Worm (Caenorhabditis elegans) whole organism, L2 larva: ENCODE measurements around the gene C02G6.3.

Source experiments
- C34F6.9 ChIP-seq: fragments of 150-350 bp; optimal IDR thresholded peaks from 2 replicates; lab custom pipeline; 2014; ENCODE audit warnings: missing biosample characterization, missing genetic modification characterization
- Y55F3AM.14 ChIP-seq: fragments of 200-800 bp; sonication (Bioruptor generic); optimal IDR thresholded peaks from 2 replicates; lab custom pipeline; 2018; ENCODE audit warnings: mild to moderate bottlenecking, missing genetic modification characterization, missing compliant biosample characterization
- alr-1 ChIP-seq: fragments of 150-350 bp; optimal IDR thresholded peaks from 2 replicates; lab custom pipeline; 2014; ENCODE audit warnings: missing biosample characterization, missing genetic modification characterization
- aly-2 ChIP-seq: fragments of 150-350 bp; optimal IDR thresholded peaks from 2 replicates; lab custom pipeline; 2014; ENCODE audit warnings: missing biosample characterization, missing genetic modification characterization
- ama-1 ChIP-seq: fragments of 150-350 bp; optimal IDR thresholded peaks from 2 replicates; lab custom pipeline; 2018; ENCODE audit warnings: inconsistent platforms
- blmp-1 ChIP-seq: sonication (generic microtip); optimal IDR thresholded peaks from 2 replicates; lab custom pipeline; 2017; ENCODE audit warnings: missing genetic modification characterization, mild to moderate bottlenecking, missing compliant biosample characterization, antibody characterized with exemption, moderate library complexity; ENCODE audit not compliant: insufficient read depth
- ceh-16 ChIP-seq: fragments of 150-350 bp; optimal IDR thresholded peaks from 2 replicates; lab custom pipeline; 2014; ENCODE audit warnings: missing biosample characterization, missing genetic modification characterization
- ceh-82 ChIP-seq: fragments of 150-350 bp; optimal IDR thresholded peaks from 2 replicates; lab custom pipeline; 2014; ENCODE audit warnings: missing biosample characterization, missing genetic modification characterization
- crh-2 ChIP-seq: sonication (generic microtip); optimal IDR thresholded peaks from 2 replicates; lab custom pipeline; 2017; ENCODE audit warnings: missing biosample characterization, missing genetic modification characterization
- dmd-4 ChIP-seq: sonication (generic microtip); optimal IDR thresholded peaks from 2 replicates; lab custom pipeline; 2017; ENCODE audit warnings: missing biosample characterization, missing genetic modification characterization
- egl-27 ChIP-seq: sonication (generic microtip); optimal IDR thresholded peaks from 3 replicates; lab custom pipeline; 2017; ENCODE audit warnings: missing biosample characterization, missing genetic modification reagents, missing genetic modification characterization
- elt-1 ChIP-seq: fragments of 150-350 bp; optimal IDR thresholded peaks from 2 replicates; lab custom pipeline; 2014; ENCODE audit warnings: missing biosample characterization, missing genetic modification characterization
- fos-1 ChIP-seq: fragments of 150-350 bp; optimal IDR thresholded peaks from 2 replicates; lab custom pipeline; 2014; ENCODE audit warnings: missing biosample characterization, missing genetic modification characterization
- gmeb-1 ChIP-seq: fragments of 150-350 bp; optimal IDR thresholded peaks from 2 replicates; lab custom pipeline; 2014; ENCODE audit warnings: missing biosample characterization, missing genetic modification characterization
- lin-13 ChIP-seq: fragments of 150-350 bp; optimal IDR thresholded peaks from 2 replicates; lab custom pipeline; 2014; ENCODE audit warnings: missing biosample characterization, missing genetic modification reagents, missing genetic modification characterization
- lsy-2 ChIP-seq, 2 experiments: fragments of 150-350 bp in 1 of 2; sonication (generic microtip) in 1 of 2; optimal IDR thresholded peaks; 2 replicates each; lab custom pipeline; 2014 to 2017; ENCODE audit warnings: missing biosample characterization in 2 of 2, missing genetic modification characterization in 2 of 2
- mdl-1 ChIP-seq, 2 experiments: fragments of 150-350 bp in 1 of 2; sonication (generic microtip) in 1 of 2; optimal IDR thresholded peaks; 2 replicates each; lab custom pipeline; 2017; ENCODE audit warnings: missing biosample characterization in 2 of 2, missing genetic modification characterization in 2 of 2
- nhr-10 ChIP-seq: sonication (generic microtip); optimal IDR thresholded peaks from 2 replicates; lab custom pipeline; 2017; ENCODE audit warnings: missing biosample characterization, missing genetic modification characterization
- nhr-11 ChIP-seq: fragments of 150-350 bp; optimal IDR thresholded peaks from 2 replicates; lab custom pipeline; 2014; ENCODE audit warnings: missing biosample characterization, missing genetic modification characterization
- nhr-129 ChIP-seq: fragments of 150-350 bp; optimal IDR thresholded peaks from 2 replicates; lab custom pipeline; 2014; ENCODE audit warnings: missing biosample characterization, missing genetic modification characterization
- nhr-21 ChIP-seq: fragments of 150-350 bp; optimal IDR thresholded peaks from 2 replicates; lab custom pipeline; 2014; ENCODE audit warnings: missing biosample characterization, missing genetic modification characterization
- nhr-25 ChIP-seq: fragments of 150-350 bp; sonication (generic microtip); optimal IDR thresholded peaks from 3 replicates; lab custom pipeline; 2014; ENCODE audit warnings: missing biosample characterization, missing genetic modification characterization
- nhr-6 ChIP-seq: fragments of 150-350 bp; optimal IDR thresholded peaks from 2 replicates; lab custom pipeline; 2014; ENCODE audit warnings: missing biosample characterization, missing genetic modification characterization
- peb-1 ChIP-seq: fragments of 150-350 bp; optimal IDR thresholded peaks from 2 replicates; lab custom pipeline; 2014; ENCODE audit warnings: missing biosample characterization, missing genetic modification characterization
- sem-4 ChIP-seq: fragments of 150-350 bp; optimal IDR thresholded peaks from 2 replicates; lab custom pipeline; 2014; ENCODE audit warnings: missing biosample characterization, missing genetic modification reagents, missing genetic modification characterization
- sma-3 ChIP-seq: sonication (generic microtip); optimal IDR thresholded peaks from 2 replicates; lab custom pipeline; 2016; ENCODE audit warnings: missing genetic modification reagents, missing genetic modification characterization, missing compliant biosample characterization
- unc-39 ChIP-seq: fragments of 150-350 bp; optimal IDR thresholded peaks from 2 replicates; lab custom pipeline; 2014; ENCODE audit warnings: missing biosample characterization, missing genetic modification characterization
- unc-62 ChIP-seq: fragments of 150-350 bp; optimal IDR thresholded peaks from 2 replicates; lab custom pipeline; 2014; ENCODE audit warnings: missing biosample characterization, missing genetic modification reagents, missing genetic modification characterization
- zag-1 ChIP-seq: fragments of 150-350 bp; optimal IDR thresholded peaks from 2 replicates; lab custom pipeline; 2014; ENCODE audit warnings: missing biosample characterization, missing genetic modification characterization
- ztf-11 ChIP-seq: sonication (generic microtip); optimal IDR thresholded peaks from 2 replicates; lab custom pipeline; 2017; ENCODE audit warnings: missing biosample characterization, missing genetic modification characterization
- ztf-4 ChIP-seq: fragments of 150-350 bp; optimal IDR thresholded peaks from 2 replicates; lab custom pipeline; 2014; ENCODE audit warnings: missing biosample characterization, missing genetic modification characterization

C02G6.3 gene

DNA sequence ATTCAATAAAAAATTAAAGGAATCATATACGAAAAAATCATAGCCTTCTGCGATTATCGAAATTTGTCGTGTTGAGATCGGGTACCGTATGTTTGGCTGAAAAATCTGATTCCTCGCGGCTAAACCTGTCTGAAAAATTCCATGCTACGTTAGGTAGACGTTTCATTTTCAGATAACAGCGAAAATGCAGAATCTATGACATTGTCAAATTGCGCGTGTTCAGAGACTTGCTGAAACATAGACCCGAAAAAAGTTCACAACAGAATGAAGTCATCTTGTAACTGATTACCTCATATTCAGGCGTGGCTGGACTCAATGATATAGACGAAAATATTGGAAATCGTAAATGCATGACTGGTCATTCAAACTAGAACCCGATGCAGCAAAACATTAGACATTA lies 46.6 kb upstream of the C02G6.3 start, which contains the start of gene srh-76:
Gene srh-76 (plus strand): TSS at position 301 of the 400 bp plus-strand sequence.
- TF ChIP-seq Y55F3AM.14 (GFP tag; lab: Kevin White, UChicago), result no peak
- TF ChIP-seq ztf-11 (tag; lab: Kevin White, UChicago), result no peak
- no peak for TF ChIP-seq mdl-1 (tag; optimal IDR thresholded peaks at IDR 0.05; lab: Kevin White, UChicago)
- no peak for TF ChIP-seq nhr-6
- TF ChIP-seq ceh-82, result no peak
- TF ChIP-seq crh-2 (tag; lab: Kevin White, UChicago), result no peak
- no peak for TF ChIP-seq dmd-4 (tag; lab: Kevin White, UChicago)
- TF ChIP-seq aly-2 (tag; lab: Kevin White, UChicago), result no peak
- no peak for TF ChIP-seq blmp-1 (tag; lab: Kevin White, UChicago)

- TF ChIP-seq gmeb-1 (tag; lab: Kevin White, UChicago) (no peak), ztf-11 (tag; lab: Kevin White, UChicago) (no peak), peb-1 (tag; lab: Kevin White, UChicago) (no peak), egl-27 (tag; lab: Kevin White, UChicago) (no peak)
Measured at ce11 chrV:5835397-5835796, 44.8 kb upstream of the C02G6.3 start.

DNA sequence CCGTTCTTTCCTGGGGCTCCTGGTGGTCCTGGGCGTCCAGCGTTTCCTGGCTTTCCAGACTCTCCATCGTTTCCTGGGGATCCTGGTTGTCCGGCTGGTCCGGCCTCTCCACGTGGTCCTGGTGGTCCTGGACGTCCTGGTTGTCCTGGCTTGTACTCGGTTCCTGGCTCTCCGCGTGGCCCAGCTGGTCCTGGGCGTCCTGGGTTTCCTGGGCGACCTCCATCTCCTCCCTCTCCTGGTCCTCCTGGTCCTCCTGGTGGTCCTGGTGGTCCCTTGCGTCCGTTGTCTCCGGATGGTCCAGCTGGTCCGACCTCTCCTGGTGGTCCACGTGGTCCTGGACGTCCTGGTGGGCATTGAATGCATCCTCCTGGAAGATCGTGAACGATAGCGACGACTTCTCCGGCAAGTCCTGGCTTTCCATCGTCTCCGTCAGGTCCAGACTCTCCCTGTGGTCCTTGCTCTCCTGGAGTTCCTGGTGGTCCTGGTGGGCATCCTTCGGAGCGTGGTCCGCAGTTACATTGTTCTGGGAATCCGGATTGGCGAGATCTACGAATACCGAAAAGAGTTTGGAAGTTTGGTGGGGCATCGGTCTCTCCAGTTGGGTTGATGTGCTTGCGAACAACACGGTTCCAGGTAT lies 44.1 kb upstream of the C02G6.3 start:
- TF ChIP-seq ceh-16 (tag; lab: Kevin White, UChicago) (no peak), dmd-4 (tag; lab: Kevin White, UChicago) (no peak), alr-1 (tag; lab: Kevin White, UChicago) (no peak), lin-13 (GFP tag; lab: Kevin White, UChicago) (no peak), nhr-21 (tag; lab: Kevin White, UChicago) (no peak), ztf-4 (tag; lab: Kevin White, UChicago) (no peak), zag-1 (tag; lab: Kevin White, UChicago) (no peak), nhr-11 (tag; lab: Kevin White, UChicago) (no peak)

DNA sequence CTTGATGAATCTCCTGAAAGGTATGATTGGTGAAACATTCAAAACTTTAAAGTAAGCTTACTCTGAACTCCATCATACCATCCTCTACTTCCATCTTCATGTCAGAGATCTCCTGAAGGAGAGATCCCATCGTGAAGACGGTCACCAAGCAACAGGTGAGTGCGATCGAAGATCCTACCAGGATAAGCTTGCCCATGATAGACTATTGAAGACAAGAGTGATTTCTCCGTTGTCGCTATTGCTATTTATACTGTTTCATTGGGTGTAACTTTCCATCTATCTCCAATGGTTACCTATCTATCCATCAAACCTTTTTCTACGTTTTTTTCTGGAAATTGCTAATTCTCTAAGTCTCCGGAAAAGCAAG lies 43.6 kb upstream of the C02G6.3 start, which contains the start of gene col-140:
Gene col-140 (minus strand): TSS at position 219 of the 367 bp plus-strand sequence.
- TF ChIP-seq unc-39 (tag; lab: Kevin White, UChicago) (no peak), crh-2 (tag; lab: Kevin White, UChicago) (no peak), gmeb-1 (tag; lab: Kevin White, UChicago) (no peak), alr-1 (tag; lab: Kevin White, UChicago) (no peak), zag-1 (tag; lab: Kevin White, UChicago) (no peak), sma-3 (GFP tag; lab: Kevin White, UChicago) (no peak), nhr-25 (tag; lab: Kevin White, UChicago) (no peak), nhr-10 (no peak), ama-1 (lab: Kevin White, UChicago) (no peak), fos-1 (tag; lab: Kevin White, UChicago) (no peak), nhr-6 (no peak), Y55F3AM.14 (GFP tag; lab: Kevin White, UChicago) (no peak)

- TF ChIP-seq nhr-129 (tag; lab: Kevin White, UChicago), result peak; percentile 17
- peak in 1 of 2 experiments; percentile 6 for TF ChIP-seq lsy-2 (tag; optimal IDR thresholded peaks at IDR 0.05; lab: Kevin White, UChicago)
- TF ChIP-seq sma-3 (GFP tag; lab: Kevin White, UChicago), result peak; percentile 2
- TF ChIP-seq unc-62 (GFP tag; lab: Kevin White, UChicago), result no peak
- no peak for TF ChIP-seq gmeb-1 (tag; lab: Kevin White, UChicago)
- no peak for TF ChIP-seq unc-39 (tag; lab: Kevin White, UChicago)
- no peak for TF ChIP-seq ztf-11 (tag; lab: Kevin White, UChicago)
- TF ChIP-seq nhr-25 (tag; lab: Kevin White, UChicago), result peak; percentile 76
- TF ChIP-seq ceh-82, result no peak
- TF ChIP-seq ztf-4 (tag; lab: Kevin White, UChicago), result peak; percentile 47
- TF ChIP-seq C34F6.9 (tag; lab: Kevin White, UChicago), result peak; percentile 30
- TF ChIP-seq sem-4 (tag; lab: Kevin White, UChicago), result no peak
- peak; percentile 77 for TF ChIP-seq ama-1 (lab: Kevin White, UChicago)
- TF ChIP-seq crh-2 (tag; lab: Kevin White, UChicago), result no peak
- no peak for TF ChIP-seq alr-1 (tag; lab: Kevin White, UChicago)
- no peak for TF ChIP-seq elt-1 (tag; lab: Kevin White, UChicago)
- no peak for TF ChIP-seq nhr-10
- TF ChIP-seq blmp-1 (tag; lab: Kevin White, UChicago), result peak; percentile 58
Measured at ce11 chrV:5838576-5839366, 41.4 kb upstream of the C02G6.3 start, which contains the start of gene F26F12.2. F26F12.2 (minus strand) TSS chrV:5838613.
